Fruit fly (Drosophila melanogaster) whole organism, embryonic: ENCODE data around the gene Spn38F.

Experiments
- CG10565 ChIP-seq: fragments of 200-800 bp; sonication (Bioruptor generic); optimal IDR thresholded peaks from 3 replicates; lab custom pipeline; 2016; ENCODE audit warnings: missing biosample characterization, mild to moderate bottlenecking, missing genetic modification characterization
- CG13296 ChIP-seq: fragments of 200-800 bp; sonication (Bioruptor generic); optimal IDR thresholded peaks from 3 replicates; lab custom pipeline; 2018; ENCODE audit warnings: missing biosample characterization, mild to moderate bottlenecking, missing genetic modification characterization
- CG14667 ChIP-seq: fragments of 200-800 bp; sonication (Bioruptor generic); IDR thresholded peaks from 2 replicates; pipeline ENCODE4 v1.3.6; 2022; ENCODE audit warnings: missing biosample characterization, missing genetic modification characterization
- CG17359 ChIP-seq: fragments of 200-800 bp; sonication (Bioruptor generic); optimal IDR thresholded peaks from 3 replicates; lab custom pipeline; 2018; ENCODE audit warnings: missing biosample characterization, mild to moderate bottlenecking, missing genetic modification characterization, moderate library complexity
- CG17568 ChIP-seq: fragments of 200-800 bp; sonication (Bioruptor generic); optimal IDR thresholded peaks from 2 replicates; lab custom pipeline; 2018; ENCODE audit warnings: missing biosample characterization, mild to moderate bottlenecking, missing genetic modification characterization, moderate library complexity
- CG17829 ChIP-seq: fragments of 200-800 bp; optimal IDR thresholded peaks from 2 replicates; lab custom pipeline; 2019; ENCODE audit warnings: missing biosample characterization, mild to moderate bottlenecking, missing genetic modification characterization, moderate library complexity
- CG2199 ChIP-seq: fragments of 200-800 bp; sonication (Bioruptor generic); IDR thresholded peaks from 3 replicates; pipeline ENCODE4 v1.3.6; 2022; ENCODE audit warnings: missing biosample characterization, missing genetic modification characterization
- CG3163 ChIP-seq: fragments of 200-800 bp; sonication (Bioruptor generic); optimal IDR thresholded peaks from 3 replicates; lab custom pipeline; 2016; ENCODE audit warnings: missing biosample characterization, missing genetic modification characterization
- CG32532 ChIP-seq: fragments of 200-800 bp; sonication (Bioruptor generic); IDR thresholded peaks from 2 replicates; pipeline ENCODE4 v1.3.6; 2022; ENCODE audit warnings: missing biosample characterization, missing genetic modification characterization
- CG3281 ChIP-seq: fragments of 200-800 bp; sonication (Bioruptor generic); optimal IDR thresholded peaks from 3 replicates; lab custom pipeline; 2017; ENCODE audit warnings: missing biosample characterization, mild to moderate bottlenecking, missing genetic modification characterization
- CG34224 ChIP-seq: fragments of 200-800 bp; sonication (Bioruptor generic); IDR thresholded peaks from 3 replicates; pipeline ENCODE4 v1.3.6; 2022; ENCODE audit warnings: missing biosample characterization, missing genetic modification characterization; ENCODE audit not compliant: partially characterized antibody
- CG43689 ChIP-seq: fragments of 200-800 bp; sonication (Bioruptor generic); IDR thresholded peaks from 2 replicates; pipeline ENCODE4 v1.3.6; 2022; ENCODE audit warnings: missing biosample characterization, missing genetic modification characterization
- CG6272 ChIP-seq: fragments of 200-800 bp; sonication (Bioruptor generic); IDR thresholded peaks from 2 replicates; pipeline ENCODE4 v1.3.6; 2022; ENCODE audit warnings: missing biosample characterization, missing genetic modification characterization
- CG7556 ChIP-seq: fragments of 200-800 bp; sonication (Bioruptor generic); optimal IDR thresholded peaks from 2 replicates; lab custom pipeline; 2017; ENCODE audit warnings: missing biosample characterization, mild to moderate bottlenecking, missing genetic modification characterization
- CG8281 ChIP-seq: fragments of 200-800 bp; sonication (Bioruptor generic); optimal IDR thresholded peaks from 2 replicates; lab custom pipeline; 2018; ENCODE audit warnings: missing biosample characterization, mild to moderate bottlenecking, missing genetic modification characterization, moderate library complexity
- CG8290 ChIP-seq, 3 experiments: fragments of 200-800 bp; sonication (Bioruptor generic); optimal IDR thresholded peaks; 2 replicates each; lab custom pipeline; 2016 to 2019; ENCODE audit warnings: missing biosample characterization in 3 of 3, missing genetic modification characterization in 3 of 3, mild to moderate bottlenecking in 2 of 3, moderate library complexity in 1 of 3
- CG9817 ChIP-seq: fragments of 200-800 bp; sonication (Bioruptor generic); optimal IDR thresholded peaks from 2 replicates; lab custom pipeline; 2018; ENCODE audit warnings: missing biosample characterization, mild to moderate bottlenecking, missing genetic modification characterization, moderate library complexity
- HLH54F ChIP-seq: fragments of 200-800 bp; sonication (Bioruptor generic); optimal IDR thresholded peaks from 3 replicates; lab custom pipeline; 2016; ENCODE audit warnings: missing biosample characterization, missing genetic modification characterization
- HmgZ ChIP-seq: fragments of 200-800 bp; sonication (Bioruptor generic); optimal IDR thresholded peaks from 2 replicates; lab custom pipeline; 2018; ENCODE audit warnings: missing biosample characterization, mild to moderate bottlenecking, missing genetic modification characterization
- Hmr ChIP-seq: fragments of 200-800 bp; sonication (Bioruptor generic); optimal IDR thresholded peaks from 3 replicates; lab custom pipeline; 2017; ENCODE audit warnings: mild to moderate bottlenecking, missing biosample characterization, missing genetic modification reagents, missing genetic modification characterization
- Jarid2 ChIP-seq: fragments of 200-800 bp; sonication (Bioruptor generic); optimal IDR thresholded peaks from 3 replicates; lab custom pipeline; 2017; ENCODE audit warnings: mild to moderate bottlenecking, missing biosample characterization, missing genetic modification reagents, missing genetic modification characterization
- MESR4 ChIP-seq: fragments of 200-800 bp; sonication (Bioruptor generic); optimal IDR thresholded peaks from 2 replicates; lab custom pipeline; 2018; ENCODE audit warnings: missing biosample characterization, mild to moderate bottlenecking, missing genetic modification characterization, moderate library complexity
- Med ChIP-seq: fragments of 200-800 bp; sonication (Bioruptor generic); peaks from one replicate; lab custom pipeline; 2016; ENCODE audit warnings: missing biosample characterization, missing genetic modification characterization, mild to moderate bottlenecking, inconsistent platforms, moderate library complexity
- Neu2 ChIP-seq: fragments of 200-800 bp; sonication (Bioruptor generic); optimal IDR thresholded peaks from 3 replicates; lab custom pipeline; 2016; ENCODE audit warnings: missing biosample characterization, missing genetic modification characterization, borderline replicate concordance
- Rfx ChIP-seq: fragments of 200-800 bp; sonication (Bioruptor generic); IDR thresholded peaks from 2 replicates; pipeline ENCODE4 v1.3.6; 2022; ENCODE audit warnings: missing biosample characterization, missing genetic modification characterization
- Scr ChIP-seq: fragments of 200-800 bp; sonication (Bioruptor generic); IDR thresholded peaks from 2 replicates; pipeline ENCODE4 v1.3.6; 2022; ENCODE audit warnings: missing biosample characterization, missing genetic modification characterization; ENCODE audit not compliant: partially characterized antibody
- Xbp1 ChIP-seq: fragments of 200-800 bp; sonication (Bioruptor generic); optimal IDR thresholded peaks from 3 replicates; lab custom pipeline; 2016; ENCODE audit warnings: missing biosample characterization, mild to moderate bottlenecking, missing genetic modification characterization
- abd-A ChIP-seq: fragments of 200-800 bp; sonication (Bioruptor generic); optimal IDR thresholded peaks from 3 replicates; lab custom pipeline; 2019; ENCODE audit warnings: missing biosample characterization, mild to moderate bottlenecking, missing genetic modification characterization, moderate library complexity
- ap ChIP-seq: fragments of 200-800 bp; sonication (Bioruptor generic); IDR thresholded peaks from 2 replicates; pipeline ENCODE4 v1.3.6; 2022; ENCODE audit warnings: missing biosample characterization, missing genetic modification characterization
- bab2 ChIP-seq: fragments of 200-800 bp; sonication (Bioruptor generic); optimal IDR thresholded peaks from 2 replicates; lab custom pipeline; 2016; ENCODE audit warnings: missing biosample characterization, missing genetic modification characterization
- bcd ChIP-seq: fragments of 200-800 bp; sonication (Bioruptor generic); optimal IDR thresholded peaks from 2 replicates; lab custom pipeline; 2017; ENCODE audit warnings: missing biosample characterization, mild to moderate bottlenecking, missing genetic modification characterization
- bigmax ChIP-seq: fragments of 200-800 bp; sonication (Bioruptor generic); optimal IDR thresholded peaks from 2 replicates; lab custom pipeline; 2018; ENCODE audit warnings: missing biosample characterization, mild to moderate bottlenecking, missing genetic modification characterization
- bowl ChIP-seq: fragments of 200-800 bp; sonication (Bioruptor generic); IDR thresholded peaks from 2 replicates; pipeline ENCODE4 v1.3.6; 2022; ENCODE audit warnings: missing biosample characterization, missing genetic modification characterization
- caup ChIP-seq: fragments of 200-800 bp; sonication (Bioruptor generic); optimal IDR thresholded peaks from 3 replicates; lab custom pipeline; 2017; ENCODE audit warnings: missing biosample characterization, mild to moderate bottlenecking, missing genetic modification characterization, moderate library complexity; ENCODE audit not compliant: severe bottlenecking
- chinmo ChIP-seq: fragments of 200-800 bp; sonication (Bioruptor generic); IDR thresholded peaks from 4 replicates; pipeline ENCODE4 v1.3.6; 2022; ENCODE audit warnings: missing biosample characterization, missing genetic modification characterization; ENCODE audit not compliant: partially characterized antibody
- dmrt99B ChIP-seq: fragments of 200-800 bp; sonication (Bioruptor generic); optimal IDR thresholded peaks from 2 replicates; lab custom pipeline; 2018; ENCODE audit warnings: missing biosample characterization, mild to moderate bottlenecking, missing genetic modification characterization, moderate library complexity
- fd96Cb ChIP-seq: fragments of 200-800 bp; sonication (Bioruptor generic); optimal IDR thresholded peaks from 2 replicates; lab custom pipeline; 2018; ENCODE audit warnings: missing biosample characterization, mild to moderate bottlenecking, missing genetic modification characterization, moderate library complexity
- gsb ChIP-seq: fragments of 200-800 bp; sonication (Bioruptor generic); IDR thresholded peaks from 2 replicates; pipeline ENCODE4 v1.3.6; 2022; ENCODE audit warnings: missing biosample characterization, missing genetic modification characterization
- insv ChIP-seq, 2 experiments: fragments of 200-800 bp; sonication (Bioruptor generic); optimal IDR thresholded peaks; 3 replicates each; lab custom pipeline; 2016 to 2018; ENCODE audit warnings: missing biosample characterization in 2 of 2, missing genetic modification characterization in 2 of 2
- klu ChIP-seq: fragments of 200-800 bp; sonication (Bioruptor generic); IDR thresholded peaks from 2 replicates; pipeline ENCODE4 v1.3.6; 2022; ENCODE audit warnings: missing biosample characterization, missing genetic modification characterization
- knrl ChIP-seq: fragments of 200-800 bp; sonication (Bioruptor generic); IDR thresholded peaks from 3 replicates; pipeline ENCODE4 v1.3.6; 2022; ENCODE audit warnings: missing biosample characterization, missing genetic modification characterization; ENCODE audit not compliant: partially characterized antibody
- lab ChIP-seq: fragments of 200-800 bp; sonication (Bioruptor generic); optimal IDR thresholded peaks from 3 replicates; lab custom pipeline; 2017; ENCODE audit warnings: missing biosample characterization, missing genetic modification characterization, mild to moderate bottlenecking, moderate library complexity, missing genetic modification reagents
- nerfin-2 ChIP-seq: fragments of 200-800 bp; sonication (Bioruptor generic); IDR thresholded peaks from 2 replicates; pipeline ENCODE4 v1.3.6; 2022; ENCODE audit warnings: missing biosample characterization, missing genetic modification characterization; ENCODE audit not compliant: partially characterized antibody
- nmo ChIP-seq: fragments of 200-800 bp; sonication (Bioruptor generic); optimal IDR thresholded peaks from 2 replicates; lab custom pipeline; 2018; ENCODE audit warnings: missing biosample characterization, mild to moderate bottlenecking, missing genetic modification characterization, moderate library complexity
- sens ChIP-seq: fragments of 200-800 bp; sonication (Bioruptor generic); peaks from one replicate; lab custom pipeline; 2016; ENCODE audit warnings: missing biosample characterization, missing genetic modification characterization
- sqz ChIP-seq: fragments of 200-800 bp; sonication (Bioruptor generic); optimal IDR thresholded peaks from 3 replicates; lab custom pipeline; 2018; ENCODE audit warnings: missing biosample characterization, mild to moderate bottlenecking, missing genetic modification characterization
- sr ChIP-seq: fragments of 200-800 bp; sonication (Bioruptor generic); IDR thresholded peaks from 3 replicates; pipeline ENCODE4 v1.3.6; 2022; ENCODE audit warnings: missing biosample characterization, missing genetic modification characterization
- tio ChIP-seq: fragments of 200-800 bp; sonication (Bioruptor generic); optimal IDR thresholded peaks from 2 replicates; lab custom pipeline; 2017; ENCODE audit warnings: missing biosample characterization, missing genetic modification characterization, inconsistent platforms
- vvl ChIP-seq: fragments of 200-800 bp; sonication (Bioruptor generic); IDR thresholded peaks from 2 replicates; pipeline ENCODE4 v1.3.6; 2022; ENCODE audit warnings: missing biosample characterization, missing genetic modification characterization
- wdn ChIP-seq: fragments of 200-800 bp; sonication (Bioruptor generic); IDR thresholded peaks from 2 replicates; pipeline ENCODE4 v1.3.6; 2022; ENCODE audit warnings: missing biosample characterization, missing genetic modification characterization

The Spn38F gene

dm6 chr2L:20831060-20831459 is 6.7 kb downstream of the Spn38F start, which contains the start of gene CG31674 (continued):
- TF ChIP-seq nmo (GFP tag; lab: Kevin White, UChicago) (no peak), MESR4 (GFP tag; lab: Kevin White, UChicago) (no peak), HmgZ (tag; lab: Kevin White, UChicago) (peak; percentile 42), gsb (GFP tag; lab: Robert Waterston, UW) (no peak), bowl (no peak), HLH54F (GFP tag; lab: Kevin White, UChicago) (no peak), CG14667 (GFP tag; lab: Robert Waterston, UW) (no peak), bcd (GFP tag; lab: Kevin White, UChicago) (no peak), CG3281 (GFP tag; lab: Kevin White, UChicago) (peak; percentile 21), bab2 (GFP tag; lab: Kevin White, UChicago) (no peak), klu (GFP tag; lab: Robert Waterston, UW) (no peak), nerfin-2 (GFP tag; lab: Robert Waterston, UW) (no peak), CG9817 (tag; lab: Kevin White, UChicago) (no peak), CG2199 (GFP tag; lab: Robert Waterston, UW) (peak; percentile 64; the same call in 1 of the 3 replicates), tio (GFP tag; lab: Kevin White, UChicago) (no peak), vvl (peak; percentile 51), Rfx (peak; percentile 21; the same call in 1 of the 2 replicates), Jarid2 (GFP tag; lab: Kevin White, UChicago) (peak; percentile 51), CG17829 (tag; lab: Kevin White, UChicago) (no peak), CG3163 (GFP tag; lab: Kevin White, UChicago) (peak; percentile 96), Hmr (GFP tag; lab: Kevin White, UChicago) (no peak), CG32532 (GFP tag; lab: Robert Waterston, UW) (peak; percentile 23; the same call in 1 of the 2 replicates), Scr (no peak), caup (GFP tag; lab: Kevin White, UChicago) (peak; percentile 35), sens (GFP tag; lab: Kevin White, UChicago) (peak; percentile 28), CG34224 (GFP tag; lab: Robert Waterston, UW) (peak; percentile 32; the same call in 1 of the 3 replicates), CG7556 (GFP tag; lab: Kevin White, UChicago) (no peak), sqz (GFP tag; lab: Kevin White, UChicago) (no peak), abd-A (tag; lab: Kevin White, UChicago) (no peak), knrl (GFP tag; lab: Robert Waterston, UW) (no peak), wdn (GFP tag; lab: Robert Waterston, UW) (no peak), dmrt99B (tag; lab: Kevin White, UChicago) (peak; percentile 3), CG17359 (tag; lab: Kevin White, UChicago) (peak; percentile 20), CG13296 (GFP tag; lab: Kevin White, UChicago) (peak; percentile 61), Xbp1 (GFP tag; lab: Kevin White, UChicago) (no peak), CG6272 (GFP tag; lab: Robert Waterston, UW) (no peak), ap (GFP tag; lab: Robert Waterston, UW) (no peak), Neu2 (GFP tag; lab: Kevin White, UChicago) (no peak), lab (peak; percentile 16), CG43689 (GFP tag; lab: Robert Waterston, UW) (no peak), bigmax (GFP tag; lab: Kevin White, UChicago) (peak; percentile 5), CG8281 (tag; lab: Kevin White, UChicago) (no peak), CG10565 (GFP tag; lab: Kevin White, UChicago) (no peak), Med (GFP tag; lab: Kevin White, UChicago) (peak; percentile 90), fd96Cb (no peak), sr (GFP tag; lab: Robert Waterston, UW) (no peak), CG8290 (GFP tag; optimal IDR thresholded peaks at IDR 0.05; lab: Kevin White, UChicago) (no peak), CG8290 (tag; optimal IDR thresholded peaks at IDR 0.05; lab: Kevin White, UChicago) (peak in 1 of 2 experiments; percentile 19), insv (GFP tag; optimal IDR thresholded peaks at IDR 0.05; lab: Kevin White, UChicago) (no peak), CG17568 (GFP tag; lab: Kevin White, UChicago) (peak; percentile 1), chinmo (GFP tag; lab: Robert Waterston, UW) (peak; percentile 94; the same call in 2 of the 4 replicates)
